Worm (Caenorhabditis elegans) whole organism, L1 larva: Measurements from ENCODE around the gene mes-6.

Source experiments
- C16A3.4 ChIP-seq: fragments of 150-350 bp; optimal IDR thresholded peaks from 2 replicates; lab custom pipeline; 2014; ENCODE audit warnings: missing biosample characterization, missing genetic modification characterization
- C34B4.2 ChIP-seq: sonication (generic microtip); optimal IDR thresholded peaks from 2 replicates; lab custom pipeline; 2017; ENCODE audit warnings: mild to moderate bottlenecking, missing genetic modification characterization, missing compliant biosample characterization
- ama-1 ChIP-seq: fragments of 150-350 bp; optimal IDR thresholded peaks from 2 replicates; lab custom pipeline; 2014
- ceh-8 ChIP-seq: fragments of 200-800 bp; sonication (Bioruptor generic); optimal IDR thresholded peaks from 2 replicates; lab custom pipeline; 2018; ENCODE audit warnings: mild to moderate bottlenecking, missing genetic modification characterization, moderate library complexity, missing compliant biosample characterization
- egl-27 ChIP-seq, 2 experiments: fragments of 150-350 bp in 1 of 2; sonication (generic microtip); optimal IDR thresholded peaks; 3 replicates each; lab custom pipeline; 2017 to 2018; ENCODE audit warnings: missing biosample characterization in 2 of 2, missing genetic modification characterization in 2 of 2, missing genetic modification reagents in 2 of 2
- mdl-1 ChIP-seq, 2 experiments: fragments of 150-350 bp; optimal IDR thresholded peaks; 2 replicates each; lab custom pipeline; 2014 to 2017; ENCODE audit warnings: missing biosample characterization in 2 of 2, missing genetic modification characterization in 2 of 2, inconsistent platforms in 1 of 2
- nhr-237 ChIP-seq: fragments of 150-350 bp; optimal IDR thresholded peaks from 2 replicates; lab custom pipeline; 2014; ENCODE audit warnings: missing biosample characterization, missing genetic modification characterization
- zag-1 ChIP-seq: fragments of 150-350 bp; optimal IDR thresholded peaks from 2 replicates; lab custom pipeline; 2014; ENCODE audit warnings: missing biosample characterization, missing genetic modification characterization

DNA sequence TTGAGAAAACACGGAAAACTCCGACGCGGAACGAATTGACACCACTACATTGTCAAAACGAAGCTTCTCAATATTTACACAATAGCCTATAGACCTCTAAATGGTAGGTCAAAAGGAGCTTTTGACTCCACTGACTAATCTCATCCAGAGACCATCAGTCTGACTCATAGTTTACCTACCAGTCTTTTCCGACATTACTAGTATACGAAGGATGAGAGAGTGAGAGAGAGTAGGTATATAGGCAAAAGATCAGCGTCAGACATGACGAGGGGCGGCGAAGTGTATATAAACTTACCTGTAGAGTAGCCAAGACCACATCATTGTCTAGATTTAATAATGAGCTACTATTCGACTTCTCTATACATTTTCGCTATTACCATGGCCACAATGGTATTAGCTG lies 23.9 kb upstream of the mes-6 start, which contains the start of gene srlf-3:
- TF ChIP-seq nhr-237 (tag; lab: Kevin White, UChicago): no peak
- TF ChIP-seq egl-27 (tag; optimal IDR thresholded peaks at IDR 0.05; lab: Kevin White, UChicago): no peak
- TF ChIP-seq zag-1 (tag; lab: Kevin White, UChicago): no peak
- no peak for TF ChIP-seq mdl-1 (tag; optimal IDR thresholded peaks at IDR 0.05; lab: Kevin White, UChicago)
- TF ChIP-seq ceh-8 (GFP tag; lab: Kevin White, UChicago): no peak
- TF ChIP-seq C34B4.2 (tag; lab: Kevin White, UChicago): no peak
- TF ChIP-seq C16A3.4 (tag; lab: Kevin White, UChicago): no peak
- TF ChIP-seq ama-1 (lab: Kevin White, UChicago): no peak
